Fruit fly (Drosophila melanogaster) whole organism, pupa: ENCODE data around the gene Mic26-27.

ENCODE experiments used
- CG10348 ChIP-seq: fragments of 200-800 bp; sonication (Bioruptor generic); IDR thresholded peaks from 2 replicates; pipeline ENCODE4 v1.3.6; 2022; ENCODE audit warnings: missing biosample characterization, missing genetic modification characterization
- CG13204 ChIP-seq: fragments of 200-800 bp; sonication (Bioruptor generic); optimal IDR thresholded peaks from 2 replicates; lab custom pipeline; 2018; ENCODE audit warnings: missing biosample characterization, mild to moderate bottlenecking, missing genetic modification characterization, moderate library complexity
- CG17806 ChIP-seq: fragments of 200-800 bp; sonication (Bioruptor generic); optimal IDR thresholded peaks from 2 replicates; lab custom pipeline; 2018; ENCODE audit warnings: missing biosample characterization, mild to moderate bottlenecking, missing genetic modification characterization, moderate library complexity
- CG4496 ChIP-seq: fragments of 200-800 bp; sonication (Bioruptor generic); IDR thresholded peaks from 3 replicates; pipeline ENCODE4 v1.3.6; 2022; ENCODE audit warnings: missing biosample characterization, missing genetic modification characterization
- CG8301 ChIP-seq: fragments of 200-800 bp; sonication (Bioruptor generic); optimal IDR thresholded peaks from 2 replicates; lab custom pipeline; 2018; ENCODE audit warnings: missing biosample characterization, mild to moderate bottlenecking, missing genetic modification characterization
- EcR ChIP-seq: fragments of 200-800 bp; sonication (Bioruptor generic); optimal IDR thresholded peaks from 3 replicates; lab custom pipeline; 2019; ENCODE audit warnings: missing biosample characterization, missing genetic modification characterization, mild to moderate bottlenecking, moderate library complexity, missing genetic modification reagents
- Pif1B ChIP-seq: fragments of 200-800 bp; sonication (Bioruptor generic); optimal IDR thresholded peaks from 3 replicates; lab custom pipeline; 2016; ENCODE audit warnings: missing biosample characterization, missing genetic modification characterization

DNA sequence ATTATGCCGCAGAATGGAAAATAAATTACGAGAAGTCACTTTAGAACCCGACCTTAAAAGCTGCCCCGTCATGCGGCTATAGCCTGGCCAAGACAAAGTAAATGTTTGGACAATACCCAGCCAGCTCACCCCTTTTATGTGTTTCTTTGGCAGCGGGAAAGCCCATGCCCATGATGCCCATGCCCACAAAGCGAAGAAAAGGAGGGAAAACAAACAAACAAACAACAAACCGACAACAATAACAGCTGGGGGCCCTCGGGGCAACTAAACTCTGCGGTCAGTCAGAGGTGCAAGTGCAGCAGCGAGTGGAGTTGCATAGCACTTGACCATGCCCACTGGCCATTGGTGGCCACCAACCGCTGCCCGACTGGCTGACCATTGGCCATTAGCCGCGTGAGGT lies 11.0 kb downstream of the Mic26-27 start:
- TF ChIP-seq EcR (GFP tag; lab: Kevin White, UChicago) (no peak), CG10348 (GFP tag; lab: Robert Waterston, UW) (no peak), CG13204 (GFP tag; lab: Kevin White, UChicago) (no peak), CG8301 (tag; lab: Kevin White, UChicago) (no peak), CG4496 (no peak), CG17806 (no peak), Pif1B (GFP tag; lab: Kevin White, UChicago) (no peak)
